Fruit fly (Drosophila melanogaster): ENCODE data around the gene spen.

dm6 chr2L:249048-249825 lies 90.4 kb downstream of the spen start:
- TF ChIP-seq pad (GFP tag; optimal IDR thresholded peaks at IDR 0.05), result peak; percentile 76
- no peak for TF ChIP-seq bab1 (GFP tag; optimal IDR thresholded peaks at IDR 0.05)
- TF ChIP-seq Mnt (GFP tag; optimal IDR thresholded peaks at IDR 0.05), result peak; percentile 32
- no peak for TF ChIP-seq kay (GFP tag; ENCODE audit: borderline replicate concordance)
- no peak for TF ChIP-seq CG11617 (GFP tag; optimal IDR thresholded peaks at IDR 0.05)
- TF ChIP-seq CG7045 (GFP tag; optimal IDR thresholded peaks at IDR 0.05), result peak; percentile 60
- TF ChIP-seq CG14711 (tag; optimal IDR thresholded peaks at IDR 0.05), result peak; percentile 35
- TF ChIP-seq CG12768 (GFP tag; optimal IDR thresholded peaks at IDR 0.05), result peak; percentile 28
- peak; percentile 18 for TF ChIP-seq ovo (GFP tag; optimal IDR thresholded peaks at IDR 0.05)
- no peak for TF ChIP-seq cnc (optimal IDR thresholded peaks at IDR 0.05)
- TF ChIP-seq cic (GFP tag; optimal IDR thresholded peaks at IDR 0.05), result peak; percentile 32
- peak; percentile 21 for TF ChIP-seq CG7101 (tag; optimal IDR thresholded peaks at IDR 0.05)
- TF ChIP-seq CG5204 (GFP tag; optimal IDR thresholded peaks at IDR 0.05), result no peak
